Worm (Caenorhabditis elegans) whole organism, L2 larva: ENCODE data around the gene F43C11.1.

ENCODE experiments used
- aly-2 ChIP-seq: fragments of 150-350 bp; optimal IDR thresholded peaks from 2 replicates; lab custom pipeline; 2014; ENCODE audit warnings: missing biosample characterization, missing genetic modification characterization
- ceh-82 ChIP-seq: fragments of 150-350 bp; optimal IDR thresholded peaks from 2 replicates; lab custom pipeline; 2014; ENCODE audit warnings: missing biosample characterization, missing genetic modification characterization
- elt-3 ChIP-seq: sonication (generic microtip); optimal IDR thresholded peaks from 2 replicates; lab custom pipeline; 2017; ENCODE audit warnings: missing biosample characterization, missing genetic modification characterization
- nhr-77 ChIP-seq: fragments of 150-350 bp; optimal IDR thresholded peaks from 2 replicates; lab custom pipeline; 2014; ENCODE audit warnings: missing biosample characterization, missing genetic modification characterization

- no peak for TF ChIP-seq ceh-82
- no peak for TF ChIP-seq elt-3 (tag; lab: Kevin White, UChicago)
- TF ChIP-seq aly-2 (tag; lab: Kevin White, UChicago): no peak
- no peak for TF ChIP-seq nhr-77 (tag; lab: Kevin White, UChicago)
Measured at ce11 chrII:2398884-2399283, 42.0 kb downstream of the F43C11.1 start, which contains the start of gene F16G10.14.
